Worm (Caenorhabditis elegans): Measurements from ENCODE around the gene ZK546.4.

ce11 chrII:4946775-4947174 lies 8.9 kb downstream of the ZK546.4 start:
- TF ChIP-seq ama-1 (optimal IDR thresholded peaks at IDR 0.05) (no peak), pes-1 (GFP tag; IDR thresholded peaks at IDR 0.05) (no peak), flt-1 (GFP tag; IDR thresholded peaks at IDR 0.05) (no peak), hmg-4 (GFP tag; optimal IDR thresholded peaks at IDR 0.05) (no peak), hmbx-1 (tag; optimal IDR thresholded peaks at IDR 0.05) (no peak), F13C5.2 (tag; optimal IDR thresholded peaks at IDR 0.05) (no peak), tra-4 (tag; optimal IDR thresholded peaks at IDR 0.05) (no peak), sea-1 (GFP tag; conservative IDR thresholded peaks at IDR 0.05) (no peak), ets-7 (tag; optimal IDR thresholded peaks at IDR 0.05) (no peak), B0310.2 (tag; optimal IDR thresholded peaks at IDR 0.05) (no peak), aly-1 (tag; optimal IDR thresholded peaks at IDR 0.05) (no peak), tbx-11 (GFP tag; IDR thresholded peaks at IDR 0.05) (no peak), tbx-37 (GFP tag; conservative IDR thresholded peaks at IDR 0.05) (no peak), ceh-36 (tag; optimal IDR thresholded peaks at IDR 0.05) (no peak)

Measured in whole organism, early embryonic.